Fruit fly (Drosophila melanogaster) whole organism, prepupa: ENCODE results near the gene bsk.
A peak's percentile ranks its signal among the peaks of the same experiment; 100 is the strongest.

ENCODE experiments used
- Blimp-1 ChIP-seq: fragments of 200-800 bp; sonication (Bioruptor generic); optimal IDR thresholded peaks from 3 replicates; lab custom pipeline; 2017; ENCODE audit warnings: missing biosample characterization, missing genetic modification characterization, mild to moderate bottlenecking, moderate library complexity, missing genetic modification reagents
- CG10631 ChIP-seq: fragments of 200-800 bp; sonication (Bioruptor generic); optimal IDR thresholded peaks from 2 replicates; lab custom pipeline; 2016; ENCODE audit warnings: missing biosample characterization, missing genetic modification characterization
- CG10669 ChIP-seq: fragments of 200-800 bp; sonication (Bioruptor generic); optimal IDR thresholded peaks from 3 replicates; lab custom pipeline; 2018; ENCODE audit warnings: missing biosample characterization, mild to moderate bottlenecking, missing genetic modification characterization, moderate library complexity
- CG11762 ChIP-seq: fragments of 200-800 bp; sonication (Bioruptor generic); optimal IDR thresholded peaks from 3 replicates; lab custom pipeline; 2016; ENCODE audit warnings: missing biosample characterization, missing genetic modification characterization; ENCODE audit not compliant: insufficient read depth
- CG11902 ChIP-seq: fragments of 200-800 bp; sonication (Bioruptor generic); optimal IDR thresholded peaks from 3 replicates; lab custom pipeline; 2016; ENCODE audit warnings: missing biosample characterization, missing genetic modification characterization
- CG15336 ChIP-seq: fragments of 200-800 bp; sonication (Bioruptor generic); IDR thresholded peaks from 2 replicates; pipeline ENCODE4 v1.3.6; 2022; ENCODE audit warnings: missing biosample characterization, missing genetic modification characterization
- CG1621 ChIP-seq: fragments of 200-800 bp; sonication (Bioruptor generic); optimal IDR thresholded peaks from 3 replicates; lab custom pipeline; 2018; ENCODE audit warnings: missing biosample characterization, mild to moderate bottlenecking, missing genetic modification characterization
- CG16779 ChIP-seq: fragments of 200-800 bp; sonication (Bioruptor generic); optimal IDR thresholded peaks from 3 replicates; lab custom pipeline; 2017; ENCODE audit warnings: missing biosample characterization, mild to moderate bottlenecking, missing genetic modification characterization
- CG3032 ChIP-seq: fragments of 200-800 bp; optimal IDR thresholded peaks from 2 replicates; lab custom pipeline; 2019; ENCODE audit warnings: missing biosample characterization, mild to moderate bottlenecking, missing genetic modification characterization, moderate library complexity
- CG31627 ChIP-seq: fragments of 200-800 bp; sonication (Bioruptor generic); optimal IDR thresholded peaks from 3 replicates; lab custom pipeline; 2016; ENCODE audit warnings: missing biosample characterization, missing genetic modification characterization
- CG34406 ChIP-seq: fragments of 200-800 bp; sonication (Bioruptor generic); optimal IDR thresholded peaks from 3 replicates; lab custom pipeline; 2016; ENCODE audit warnings: missing biosample characterization, missing genetic modification characterization
- CG3919 ChIP-seq: fragments of 200-800 bp; sonication (Bioruptor generic); optimal IDR thresholded peaks from 3 replicates; lab custom pipeline; 2016; ENCODE audit warnings: missing biosample characterization, missing genetic modification characterization
- CG4318 ChIP-seq: fragments of 200-800 bp; sonication (Bioruptor generic); optimal IDR thresholded peaks from 3 replicates; lab custom pipeline; 2017; ENCODE audit warnings: missing biosample characterization, mild to moderate bottlenecking, missing genetic modification characterization
- CG6163 ChIP-seq: fragments of 200-800 bp; sonication (Bioruptor generic); IDR thresholded peaks from 3 replicates; pipeline ENCODE4 v1.3.6; 2022; ENCODE audit warnings: missing biosample characterization, missing genetic modification characterization
- CG6792 ChIP-seq: fragments of 200-800 bp; sonication (Bioruptor generic); optimal IDR thresholded peaks from 3 replicates; lab custom pipeline; 2016; ENCODE audit warnings: missing biosample characterization, missing genetic modification characterization
- CG6854 ChIP-seq: fragments of 200-800 bp; sonication (Bioruptor generic); optimal IDR thresholded peaks from 2 replicates; lab custom pipeline; 2017; ENCODE audit warnings: missing biosample characterization, mild to moderate bottlenecking, missing genetic modification characterization
- CG8119 ChIP-seq: fragments of 200-800 bp; sonication (Bioruptor generic); IDR thresholded peaks from 3 replicates; pipeline ENCODE4 v1.3.6; 2022; ENCODE audit warnings: missing biosample characterization, missing genetic modification characterization
- CG8319 ChIP-seq: fragments of 200-800 bp; sonication (Bioruptor generic); optimal IDR thresholded peaks from 3 replicates; lab custom pipeline; 2016; ENCODE audit warnings: missing biosample characterization, missing genetic modification characterization
- CG8632 ChIP-seq: fragments of 200-800 bp; sonication (Bioruptor generic); optimal IDR thresholded peaks from 3 replicates; lab custom pipeline; 2016; ENCODE audit warnings: missing biosample characterization, missing genetic modification characterization
- CG9139 ChIP-seq: fragments of 200-800 bp; sonication (Bioruptor generic); optimal IDR thresholded peaks from 3 replicates; lab custom pipeline; 2017; ENCODE audit warnings: missing biosample characterization, mild to moderate bottlenecking, missing genetic modification characterization
- Eip75B ChIP-seq: fragments of 200-800 bp; sonication (Bioruptor generic); optimal IDR thresholded peaks from 3 replicates; lab custom pipeline; 2016; ENCODE audit warnings: missing biosample characterization, missing genetic modification characterization
- Eip78C ChIP-seq: fragments of 200-800 bp; sonication (Bioruptor generic); peaks from one replicate; lab custom pipeline; 2016; ENCODE audit warnings: missing biosample characterization, missing genetic modification characterization
- Eip93F ChIP-seq: fragments of 200-800 bp; sonication (Bioruptor generic); optimal IDR thresholded peaks from 2 replicates; lab custom pipeline; 2016; ENCODE audit warnings: missing biosample characterization, mild to moderate bottlenecking, missing genetic modification characterization
- Ets21C ChIP-seq: fragments of 200-800 bp; sonication (Bioruptor generic); optimal IDR thresholded peaks from 3 replicates; lab custom pipeline; 2016; ENCODE audit warnings: missing biosample characterization, missing genetic modification characterization
- Hr38 ChIP-seq: sonication (Bioruptor generic); optimal IDR thresholded peaks from 2 replicates; lab custom pipeline; 2016; ENCODE audit warnings: missing biosample characterization, missing genetic modification characterization
- Hr39 ChIP-seq: fragments of 200-800 bp; sonication (Bioruptor generic); optimal IDR thresholded peaks from 2 replicates; lab custom pipeline; 2016; ENCODE audit warnings: missing biosample characterization, missing genetic modification characterization
- Met ChIP-seq: fragments of 200-800 bp; sonication (Bioruptor generic); optimal IDR thresholded peaks from 3 replicates; lab custom pipeline; 2016; ENCODE audit warnings: missing biosample characterization, missing genetic modification characterization
- OdsH ChIP-seq: fragments of 200-800 bp; sonication (Bioruptor generic); optimal IDR thresholded peaks from 3 replicates; lab custom pipeline; 2016; ENCODE audit warnings: missing biosample characterization, missing genetic modification characterization
- Smox ChIP-seq: fragments of 200-800 bp; sonication (Bioruptor generic); optimal IDR thresholded peaks from 3 replicates; lab custom pipeline; 2016; ENCODE audit warnings: missing biosample characterization, missing genetic modification characterization
- Sox102F ChIP-seq: fragments of 200-800 bp; sonication (Bioruptor generic); optimal IDR thresholded peaks from 2 replicates; lab custom pipeline; 2016; ENCODE audit warnings: missing biosample characterization, mild to moderate bottlenecking, missing genetic modification characterization
- Sox14 ChIP-seq: fragments of 200-800 bp; sonication (Bioruptor generic); optimal IDR thresholded peaks from 3 replicates; lab custom pipeline; 2016; ENCODE audit warnings: missing biosample characterization, missing genetic modification characterization
- Sox15 ChIP-seq: fragments of 200-800 bp; sonication (Bioruptor generic); optimal IDR thresholded peaks from 3 replicates; lab custom pipeline; 2016; ENCODE audit warnings: missing biosample characterization, missing genetic modification characterization
- dac ChIP-seq: fragments of 200-800 bp; sonication (Bioruptor generic); optimal IDR thresholded peaks from 2 replicates; lab custom pipeline; 2017; ENCODE audit warnings: missing biosample characterization, mild to moderate bottlenecking, missing genetic modification characterization
- dsx ChIP-seq: fragments of 200-800 bp; optimal IDR thresholded peaks from 3 replicates; lab custom pipeline; 2019; ENCODE audit warnings: missing biosample characterization, mild to moderate bottlenecking, missing genetic modification characterization, moderate library complexity; ENCODE audit not compliant: poor library complexity, severe bottlenecking
- eg ChIP-seq: fragments of 200-800 bp; sonication (Bioruptor generic); IDR thresholded peaks from 3 replicates; pipeline ENCODE4 v1.3.6; 2022; ENCODE audit warnings: missing biosample characterization, missing genetic modification characterization
- esn ChIP-seq: fragments of 200-800 bp; sonication (Bioruptor generic); optimal IDR thresholded peaks from 2 replicates; lab custom pipeline; 2016; ENCODE audit warnings: missing biosample characterization, mild to moderate bottlenecking, missing genetic modification characterization, moderate library complexity
- fd59A ChIP-seq: fragments of 200-800 bp; sonication (Bioruptor generic); optimal IDR thresholded peaks from 2 replicates; lab custom pipeline; 2017; ENCODE audit warnings: missing biosample characterization, mild to moderate bottlenecking, missing genetic modification characterization, missing genetic modification reagents
- fd85E ChIP-seq: fragments of 200-800 bp; sonication (Bioruptor generic); optimal IDR thresholded peaks from 3 replicates; lab custom pipeline; 2016; ENCODE audit warnings: missing biosample characterization, missing genetic modification characterization
- fkh ChIP-seq: fragments of 200-800 bp; sonication (Bioruptor generic); optimal IDR thresholded peaks from 3 replicates; lab custom pipeline; 2017; ENCODE audit warnings: missing biosample characterization, mild to moderate bottlenecking, missing genetic modification characterization, moderate library complexity
- lz ChIP-seq: fragments of 200-800 bp; sonication (Bioruptor generic); optimal IDR thresholded peaks from 3 replicates; lab custom pipeline; 2016; ENCODE audit warnings: missing biosample characterization, missing genetic modification characterization
- pdm3 ChIP-seq: fragments of 200-800 bp; sonication (Bioruptor generic); optimal IDR thresholded peaks from 3 replicates; lab custom pipeline; 2016; ENCODE audit warnings: missing biosample characterization, missing genetic modification characterization
- salr ChIP-seq, 2 experiments: fragments of 200-800 bp; sonication (Bioruptor generic); optimal IDR thresholded peaks; 3 replicates each; lab custom pipeline; 2016 to 2018; ENCODE audit warnings: missing biosample characterization in 2 of 2, missing genetic modification characterization in 2 of 2, mild to moderate bottlenecking in 1 of 2
- spab ChIP-seq: fragments of 200-800 bp; sonication (Bioruptor generic); optimal IDR thresholded peaks from 2 replicates; lab custom pipeline; 2017; ENCODE audit warnings: missing biosample characterization, mild to moderate bottlenecking, missing genetic modification characterization, missing genetic modification reagents
- ss ChIP-seq, 2 experiments: fragments of 200-800 bp; sonication (Bioruptor generic); optimal IDR thresholded peaks; 2 replicates in 1 of 2; 3 replicates in 1 of 2; lab custom pipeline; 2017 to 2018; ENCODE audit warnings: mild to moderate bottlenecking in 2 of 2, missing biosample characterization in 2 of 2, missing genetic modification characterization in 2 of 2, moderate library complexity in 1 of 2
- svp ChIP-seq: fragments of 200-800 bp; sonication (Bioruptor generic); peaks from one replicate; lab custom pipeline; 2016; ENCODE audit warnings: missing biosample characterization, missing genetic modification characterization
- topi ChIP-seq: fragments of 200-800 bp; sonication (Bioruptor generic); optimal IDR thresholded peaks from 3 replicates; lab custom pipeline; 2016; ENCODE audit warnings: missing biosample characterization, missing genetic modification characterization

Gene bsk

DNA sequence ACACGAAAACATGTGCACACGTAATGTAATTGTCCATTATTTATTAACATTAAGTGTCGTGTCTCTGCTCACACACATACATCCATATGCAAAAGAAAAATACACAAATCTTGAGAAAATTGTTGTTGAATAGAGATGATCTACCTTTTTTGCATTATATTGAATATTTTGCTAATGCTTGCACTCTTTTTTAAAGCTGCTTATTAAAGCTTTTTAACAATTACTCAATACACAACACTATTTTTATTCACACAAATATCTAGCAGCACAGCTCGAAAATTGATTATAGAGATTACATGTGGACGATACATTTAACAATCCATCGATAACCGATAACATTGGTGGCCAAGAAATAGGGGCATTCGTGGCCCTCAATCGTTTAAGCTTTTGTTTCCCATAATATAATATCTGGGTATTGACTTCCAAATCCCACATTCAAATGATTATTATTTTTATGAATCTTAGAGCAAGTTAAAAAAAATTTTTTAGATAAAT lies 41.8 kb upstream of the bsk start, which contains the start of gene Ufd4 (continued):
- no peak for TF ChIP-seq CG6854 (GFP tag; lab: Kevin White, UChicago)
- no peak for TF ChIP-seq Hr39
- no peak for TF ChIP-seq fd59A
- TF ChIP-seq CG34406 = no peak
- TF ChIP-seq CG6792 (GFP tag; lab: Kevin White, UChicago) = peak; percentile 29
- TF ChIP-seq CG6163 (GFP tag; lab: Robert Waterston, UW) = no peak
- TF ChIP-seq Sox15 (GFP tag; lab: Kevin White, UChicago) = no peak
- TF ChIP-seq Met = no peak
- no peak for TF ChIP-seq ss (GFP tag; optimal IDR thresholded peaks at IDR 0.05; lab: Kevin White, UChicago)
- TF ChIP-seq CG3919 = no peak
- TF ChIP-seq fd85E (GFP tag; lab: Kevin White, UChicago) = peak; percentile 7
- no peak for TF ChIP-seq CG4318 (GFP tag; lab: Kevin White, UChicago)
- no peak for TF ChIP-seq topi (GFP tag; lab: Kevin White, UChicago)
- peak; percentile 11 for TF ChIP-seq CG11902 (GFP tag; lab: Kevin White, UChicago)
- TF ChIP-seq Ets21C (GFP tag; lab: Kevin White, UChicago) = no peak
- no peak for TF ChIP-seq fkh (GFP tag; lab: Kevin White, UChicago)
- no peak for TF ChIP-seq Sox102F
- no peak for TF ChIP-seq CG10631 (GFP tag; lab: Kevin White, UChicago)
- TF ChIP-seq, all 60 proteins: peak for 7

DNA sequence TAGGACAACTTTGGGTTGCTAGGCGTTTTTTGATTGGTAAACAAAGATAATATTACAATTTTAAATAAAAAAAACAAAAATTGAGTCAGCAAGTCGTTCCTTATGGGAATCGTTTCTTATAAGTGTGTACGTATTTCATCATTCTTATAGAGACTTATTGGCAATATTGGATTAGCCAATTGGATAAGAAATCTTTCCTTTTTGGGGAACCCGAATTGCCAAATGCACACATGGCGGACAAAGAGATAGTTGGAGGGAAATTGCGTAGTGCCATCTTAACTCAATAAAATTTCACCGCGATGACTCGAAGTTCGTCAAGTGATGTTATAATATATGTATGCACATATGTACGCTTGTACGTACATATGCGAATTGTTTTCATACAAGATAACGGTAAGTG lies 41.0 kb upstream of the bsk start:
- TF ChIP-seq CG10669 (GFP tag; lab: Kevin White, UChicago) (no peak), Eip93F (GFP tag; lab: Kevin White, UChicago) (no peak), ss (GFP tag; optimal IDR thresholded peaks at IDR 0.05; lab: Kevin White, UChicago) (no peak), svp (GFP tag; lab: Kevin White, UChicago) (no peak), spab (no peak), Sox15 (GFP tag; lab: Kevin White, UChicago) (no peak), esn (no peak)

DNA sequence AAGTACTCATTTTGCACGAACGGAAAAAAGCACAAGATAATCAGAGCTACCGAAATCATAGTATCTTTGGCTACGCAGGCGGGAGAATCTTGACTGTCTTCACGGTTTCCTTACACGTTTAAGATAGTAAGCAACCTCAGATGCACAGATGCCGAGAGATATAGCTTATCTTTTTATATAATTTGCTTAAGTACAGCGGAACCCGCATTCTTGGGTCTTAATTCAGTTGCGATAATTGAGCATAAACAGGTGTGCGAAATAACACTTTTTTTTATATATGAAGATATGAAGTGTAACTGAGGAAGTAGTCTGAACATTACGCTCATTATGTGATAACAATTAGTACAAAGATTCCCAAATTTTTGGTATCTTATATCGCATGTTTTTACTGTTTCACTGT lies 30.5 kb upstream of the bsk start, which contains the start of gene CG34043:
CG34043 (minus strand) TSS at position 101 of the 400 bp plus-strand sequence.
- TF ChIP-seq CG4318 (GFP tag; lab: Kevin White, UChicago) (no peak), CG10669 (GFP tag; lab: Kevin White, UChicago) (no peak), Ets21C (GFP tag; lab: Kevin White, UChicago) (no peak), CG1621 (tag; lab: Kevin White, UChicago) (no peak), OdsH (GFP tag; lab: Kevin White, UChicago) (no peak), CG11902 (GFP tag; lab: Kevin White, UChicago) (no peak), CG16779 (tag; lab: Kevin White, UChicago) (no peak), pdm3 (GFP tag; lab: Kevin White, UChicago) (no peak), CG34406 (no peak), Eip78C (GFP tag; lab: Kevin White, UChicago) (no peak), Sox14 (GFP tag; lab: Kevin White, UChicago) (no peak), CG8119 (GFP tag; lab: Robert Waterston, UW) (no peak), CG15336 (GFP tag; lab: Robert Waterston, UW) (no peak), Smox (GFP tag; lab: Kevin White, UChicago) (no peak), CG11762 (no peak), eg (no peak), dac (GFP tag; lab: Kevin White, UChicago) (no peak), Eip75B (GFP tag; lab: Kevin White, UChicago) (no peak), esn (no peak), CG31627 (GFP tag; lab: Kevin White, UChicago) (no peak)

DNA sequence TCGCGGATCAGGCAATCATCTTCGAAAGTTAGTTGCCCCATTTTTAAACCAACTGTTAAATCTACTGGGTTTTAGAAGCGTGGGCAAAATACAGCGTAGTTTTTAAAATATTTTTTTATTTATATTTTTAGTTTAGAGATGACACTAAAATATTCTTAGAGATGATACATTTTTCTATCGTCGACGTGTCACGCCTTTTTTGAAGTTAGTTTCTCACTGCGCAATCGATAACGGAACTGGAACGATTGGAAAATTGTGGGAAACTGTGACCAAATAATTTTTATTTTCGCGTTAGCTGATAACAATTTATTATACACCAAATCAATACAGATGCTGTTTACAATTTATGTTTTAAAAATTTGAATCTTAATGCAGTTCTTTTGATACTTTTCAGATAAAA lies 28.4 kb upstream of the bsk start, which contains the start of gene Utx:
Utx (minus strand) TSS at position 154 of the 400 bp plus-strand sequence.
- TF ChIP-seq dsx (GFP tag; lab: Kevin White, UChicago) (no peak), CG8632 (GFP tag; lab: Kevin White, UChicago) (no peak), Hr38 (GFP tag; lab: Kevin White, UChicago) (no peak), CG3032 (tag; lab: Kevin White, UChicago) (peak; percentile 19), CG6854 (GFP tag; lab: Kevin White, UChicago) (no peak), CG8319 (GFP tag; lab: Kevin White, UChicago) (no peak), esn (peak; percentile 14), Blimp-1 (GFP tag; lab: Kevin White, UChicago) (no peak), Eip93F (GFP tag; lab: Kevin White, UChicago) (peak; percentile 1), CG9139 (GFP tag; lab: Kevin White, UChicago) (no peak), ss (GFP tag; optimal IDR thresholded peaks at IDR 0.05; lab: Kevin White, UChicago) (no peak), Hr39 (no peak), salr (GFP tag; optimal IDR thresholded peaks at IDR 0.05; lab: Kevin White, UChicago) (no peak), dac (GFP tag; lab: Kevin White, UChicago) (no peak), CG31627 (GFP tag; lab: Kevin White, UChicago) (peak; percentile 0), Sox14 (GFP tag; lab: Kevin White, UChicago) (no peak), lz (GFP tag; lab: Kevin White, UChicago) (peak; percentile 12)
- TF ChIP-seq, all 60 proteins: peak for 5
